Fruit fly (Drosophila melanogaster) whole organism, pupa: Measurements from ENCODE around the gene Cpr67Fb.

Source experiments
- CG10348 ChIP-seq: fragments of 200-800 bp; sonication (Bioruptor generic); IDR thresholded peaks from 2 replicates; pipeline ENCODE4 v1.3.6; 2022; ENCODE audit warnings: missing biosample characterization, missing genetic modification characterization
- CG12605 ChIP-seq: fragments of 200-800 bp; sonication (Bioruptor generic); IDR thresholded peaks from 2 replicates; pipeline ENCODE4 v1.3.6; 2022; ENCODE audit warnings: missing biosample characterization, missing genetic modification characterization
- CG13204 ChIP-seq: fragments of 200-800 bp; sonication (Bioruptor generic); optimal IDR thresholded peaks from 2 replicates; lab custom pipeline; 2018; ENCODE audit warnings: missing biosample characterization, mild to moderate bottlenecking, missing genetic modification characterization, moderate library complexity
- CG14655 ChIP-seq: fragments of 200-800 bp; sonication (Bioruptor generic); optimal IDR thresholded peaks from 3 replicates; lab custom pipeline; 2017; ENCODE audit warnings: mild to moderate bottlenecking, missing biosample characterization, missing genetic modification reagents, missing genetic modification characterization
- CG15710 ChIP-seq: fragments of 200-800 bp; sonication (Bioruptor generic); optimal IDR thresholded peaks from 2 replicates; lab custom pipeline; 2018; ENCODE audit warnings: missing biosample characterization, mild to moderate bottlenecking, missing genetic modification characterization, moderate library complexity
- CG17806 ChIP-seq: fragments of 200-800 bp; sonication (Bioruptor generic); optimal IDR thresholded peaks from 2 replicates; lab custom pipeline; 2018; ENCODE audit warnings: missing biosample characterization, mild to moderate bottlenecking, missing genetic modification characterization, moderate library complexity
- CG32121 ChIP-seq: fragments of 200-800 bp; sonication (Bioruptor generic); IDR thresholded peaks from 2 replicates; pipeline ENCODE4 v1.3.6; 2022; ENCODE audit warnings: missing biosample characterization, missing genetic modification characterization
- CG34367 ChIP-seq: fragments of 200-800 bp; sonication (Bioruptor generic); optimal IDR thresholded peaks from 2 replicates; lab custom pipeline; 2018; ENCODE audit warnings: missing biosample characterization, mild to moderate bottlenecking, missing genetic modification characterization
- CG4496 ChIP-seq: fragments of 200-800 bp; sonication (Bioruptor generic); IDR thresholded peaks from 3 replicates; pipeline ENCODE4 v1.3.6; 2022; ENCODE audit warnings: missing biosample characterization, missing genetic modification characterization
- CG8159 ChIP-seq: fragments of 200-800 bp; sonication (Bioruptor generic); optimal IDR thresholded peaks from 3 replicates; lab custom pipeline; 2018; ENCODE audit warnings: missing biosample characterization, mild to moderate bottlenecking, missing genetic modification characterization, moderate library complexity
- CG8301 ChIP-seq: fragments of 200-800 bp; sonication (Bioruptor generic); optimal IDR thresholded peaks from 2 replicates; lab custom pipeline; 2018; ENCODE audit warnings: missing biosample characterization, mild to moderate bottlenecking, missing genetic modification characterization
- CG9948 ChIP-seq: fragments of 200-800 bp; sonication (Bioruptor generic); optimal IDR thresholded peaks from 2 replicates; lab custom pipeline; 2018; ENCODE audit warnings: missing biosample characterization, mild to moderate bottlenecking, missing genetic modification characterization, moderate library complexity
- D1 ChIP-seq: fragments of 200-800 bp; sonication (Bioruptor generic); optimal IDR thresholded peaks from 2 replicates; lab custom pipeline; 2018; ENCODE audit warnings: missing biosample characterization, mild to moderate bottlenecking, missing genetic modification characterization, moderate library complexity
- EcR ChIP-seq: fragments of 200-800 bp; sonication (Bioruptor generic); optimal IDR thresholded peaks from 3 replicates; lab custom pipeline; 2019; ENCODE audit warnings: missing biosample characterization, missing genetic modification characterization, mild to moderate bottlenecking, moderate library complexity, missing genetic modification reagents
- Ets98B ChIP-seq: fragments of 200-800 bp; sonication (Bioruptor generic); IDR thresholded peaks from 2 replicates; pipeline ENCODE4 v1.3.6; 2022; ENCODE audit warnings: missing biosample characterization, missing genetic modification characterization
- Pif1A ChIP-seq: fragments of 200-800 bp; sonication (Bioruptor generic); optimal IDR thresholded peaks from 3 replicates; lab custom pipeline; 2016; ENCODE audit warnings: missing biosample characterization, missing genetic modification characterization
- Pif1B ChIP-seq: fragments of 200-800 bp; sonication (Bioruptor generic); optimal IDR thresholded peaks from 3 replicates; lab custom pipeline; 2016; ENCODE audit warnings: missing biosample characterization, missing genetic modification characterization
- Snoo ChIP-seq: fragments of 200-800 bp; sonication (Bioruptor generic); optimal IDR thresholded peaks from 3 replicates; lab custom pipeline; 2017; ENCODE audit warnings: missing biosample characterization, mild to moderate bottlenecking, missing genetic modification characterization, inconsistent platforms
- fd96Ca ChIP-seq: fragments of 200-800 bp; sonication (Bioruptor generic); IDR thresholded peaks from 3 replicates; pipeline ENCODE4 v1.3.6; 2022; ENCODE audit warnings: missing biosample characterization, missing genetic modification characterization
- gl ChIP-seq: fragments of 200-800 bp; sonication (Bioruptor generic); optimal IDR thresholded peaks from 2 replicates; lab custom pipeline; 2018; ENCODE audit warnings: missing biosample characterization, mild to moderate bottlenecking, missing genetic modification characterization
- rn ChIP-seq: fragments of 200-800 bp; sonication (Bioruptor generic); IDR thresholded peaks from 2 replicates; pipeline ENCODE4 v1.3.6; 2022; ENCODE audit warnings: missing biosample characterization, missing genetic modification characterization

Cpr67Fb gene

DNA sequence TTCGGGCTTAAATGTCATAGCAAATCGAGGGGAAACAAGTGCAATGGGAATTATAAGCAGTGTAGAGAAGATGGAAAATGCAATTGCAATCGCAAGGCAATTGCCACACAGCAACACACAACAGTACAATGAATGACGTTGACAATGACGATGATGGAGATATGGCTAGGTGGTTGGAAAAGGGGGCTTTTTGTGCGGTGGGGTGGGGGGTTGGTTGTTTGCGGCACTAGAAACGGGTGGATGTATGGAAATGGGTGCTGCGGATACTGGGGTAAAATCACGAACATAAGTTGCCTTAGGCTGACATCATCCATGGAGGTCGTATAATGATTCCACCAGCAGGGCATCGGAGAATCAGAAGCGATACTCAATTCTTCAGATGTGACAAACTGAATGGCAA, 24.8 kb upstream of the Cpr67Fb start:
- TF ChIP-seq Snoo = no peak
- TF ChIP-seq D1 (tag; lab: Kevin White, UChicago) = no peak
- no peak for TF ChIP-seq rn (GFP tag; lab: Robert Waterston, UW)
- TF ChIP-seq CG12605 (GFP tag; lab: Robert Waterston, UW) = no peak
- TF ChIP-seq CG8159 = no peak
- TF ChIP-seq CG15710 (tag; lab: Kevin White, UChicago) = no peak
- TF ChIP-seq CG10348 = no peak
- no peak for TF ChIP-seq CG14655
- TF ChIP-seq CG8301 (tag; lab: Kevin White, UChicago) = no peak
- no peak for TF ChIP-seq CG4496 (GFP tag; lab: Robert Waterston, UW)
- no peak for TF ChIP-seq Pif1B (GFP tag; lab: Kevin White, UChicago)
- TF ChIP-seq fd96Ca (GFP tag; lab: Robert Waterston, UW) = no peak
- no peak for TF ChIP-seq CG34367 (tag; lab: Kevin White, UChicago)
- no peak for TF ChIP-seq gl (tag; lab: Kevin White, UChicago)
- TF ChIP-seq CG17806 (tag; lab: Kevin White, UChicago) = no peak
- no peak for TF ChIP-seq EcR (GFP tag; lab: Kevin White, UChicago)
- no peak for TF ChIP-seq CG13204
- no peak for TF ChIP-seq CG9948 (tag; lab: Kevin White, UChicago)

dm6 chr3L:10870087-10870486, 23.9 kb upstream of the Cpr67Fb start:
- TF ChIP-seq gl (tag; lab: Kevin White, UChicago) = no peak
- TF ChIP-seq CG8301 (tag; lab: Kevin White, UChicago) = no peak
- no peak for TF ChIP-seq Snoo
- TF ChIP-seq CG15710 (tag; lab: Kevin White, UChicago) = no peak
- no peak for TF ChIP-seq D1 (tag; lab: Kevin White, UChicago)
- TF ChIP-seq CG13204 = no peak
- TF ChIP-seq CG34367 (tag; lab: Kevin White, UChicago) = no peak
- TF ChIP-seq rn (GFP tag; lab: Robert Waterston, UW) = no peak
- no peak for TF ChIP-seq CG32121 (GFP tag; lab: Robert Waterston, UW)
- no peak for TF ChIP-seq CG10348
- TF ChIP-seq CG12605 (GFP tag; lab: Robert Waterston, UW) = no peak
- no peak for TF ChIP-seq Pif1A (GFP tag; lab: Kevin White, UChicago)
- TF ChIP-seq CG8159 = no peak
- no peak for TF ChIP-seq CG14655
- no peak for TF ChIP-seq Ets98B (GFP tag; lab: Robert Waterston, UW)

- TF ChIP-seq CG12605 (GFP tag; lab: Robert Waterston, UW) = no peak
- no peak for TF ChIP-seq CG14655
- no peak for TF ChIP-seq D1 (tag; lab: Kevin White, UChicago)
- TF ChIP-seq Ets98B (GFP tag; lab: Robert Waterston, UW) = no peak
- no peak for TF ChIP-seq gl (tag; lab: Kevin White, UChicago)
- no peak for TF ChIP-seq CG10348
- no peak for TF ChIP-seq Snoo
- no peak for TF ChIP-seq CG34367 (tag; lab: Kevin White, UChicago)
- no peak for TF ChIP-seq CG32121 (GFP tag; lab: Robert Waterston, UW)
- no peak for TF ChIP-seq CG15710 (tag; lab: Kevin White, UChicago)
These were observed 22.4 kb upstream of the Cpr67Fb start for dm6 chr3L:10871534-10871933.

dm6 chr3L:10876036-10876435, 17.9 kb upstream of the Cpr67Fb start:
- TF ChIP-seq CG8159 = no peak
- no peak for TF ChIP-seq EcR (GFP tag; lab: Kevin White, UChicago)
- TF ChIP-seq Pif1A (GFP tag; lab: Kevin White, UChicago) = no peak
- TF ChIP-seq CG10348 = no peak
- TF ChIP-seq Snoo = no peak
- TF ChIP-seq rn (GFP tag; lab: Robert Waterston, UW) = no peak
- TF ChIP-seq fd96Ca (GFP tag; lab: Robert Waterston, UW) = no peak
- no peak for TF ChIP-seq CG13204
- TF ChIP-seq CG32121 (GFP tag; lab: Robert Waterston, UW) = no peak
- no peak for TF ChIP-seq D1 (tag; lab: Kevin White, UChicago)
- no peak for TF ChIP-seq CG34367 (tag; lab: Kevin White, UChicago)
- no peak for TF ChIP-seq CG17806 (tag; lab: Kevin White, UChicago)
- TF ChIP-seq CG15710 (tag; lab: Kevin White, UChicago) = no peak
- no peak for TF ChIP-seq CG9948 (tag; lab: Kevin White, UChicago)
- no peak for TF ChIP-seq CG12605 (GFP tag; lab: Robert Waterston, UW)

dm6 chr3L:10878842-10879241, 15.1 kb upstream of the Cpr67Fb start, which contains the start of the genes CG6418 and Blos4:
TSS of gene CG6418 (minus strand) at chr3L:10879037.
TSS of gene Blos4 (plus strand) at chr3L:10879085.
- no peak for TF ChIP-seq Snoo
- 0 out of 3 replicates have a peak, but pooled peaks have one; percentile 20 for TF ChIP-seq CG4496 (GFP tag; lab: Robert Waterston, UW)
- no peak for TF ChIP-seq fd96Ca (GFP tag; lab: Robert Waterston, UW)

- TF ChIP-seq CG12605 (GFP tag; lab: Robert Waterston, UW) (no peak), CG15710 (tag; lab: Kevin White, UChicago) (peak; percentile 12)
These were observed 11.5 kb upstream of the Cpr67Fb start, which contains the start of the genes CG6409 and galla-2 for dm6 chr3L:10882336-10883040. TSS of gene CG6409 (minus strand) at chr3L:10882386. TSS of gene galla-2 (plus strand) at chr3L:10882890.
